Worm (Caenorhabditis elegans) whole organism, L1 larva: ENCODE data around the gene rab-28.
A peak's percentile ranks its signal among the peaks of the same experiment; 100 is the strongest.

ENCODE experiments used
- C04F5.9 ChIP-seq: sonication (generic microtip); optimal IDR thresholded peaks from 2 replicates; lab custom pipeline; 2016; ENCODE audit warnings: missing genetic modification characterization, missing compliant biosample characterization
- C16A3.4 ChIP-seq: fragments of 150-350 bp; optimal IDR thresholded peaks from 2 replicates; lab custom pipeline; 2014; ENCODE audit warnings: missing biosample characterization, missing genetic modification characterization
- C34B4.2 ChIP-seq: sonication (generic microtip); optimal IDR thresholded peaks from 2 replicates; lab custom pipeline; 2017; ENCODE audit warnings: mild to moderate bottlenecking, missing genetic modification characterization, missing compliant biosample characterization
- alr-1 ChIP-seq: fragments of 200-800 bp; sonication (Bioruptor generic); optimal IDR thresholded peaks from 2 replicates; lab custom pipeline; 2018; ENCODE audit warnings: borderline replicate concordance, mild to moderate bottlenecking, missing genetic modification characterization, missing compliant biosample characterization
- aly-2 ChIP-seq: fragments of 150-350 bp; optimal IDR thresholded peaks from 2 replicates; lab custom pipeline; 2014; ENCODE audit warnings: missing biosample characterization, missing genetic modification characterization
- ama-1 ChIP-seq: fragments of 150-350 bp; optimal IDR thresholded peaks from 2 replicates; lab custom pipeline; 2014
- ceh-90 ChIP-seq: sonication (generic microtip); optimal IDR thresholded peaks from 2 replicates; lab custom pipeline; 2016; ENCODE audit warnings: missing genetic modification characterization, missing compliant biosample characterization
- efl-1 ChIP-seq, 4 experiments: fragments of 150-350 bp; optimal IDR thresholded peaks in 3 of 4; peaks in 1 of 4; 1 replicate in 1 of 4; 2 replicates in 3 of 4; lab custom pipeline; 2014; ENCODE audit warnings: missing biosample characterization in 2 of 4, missing genetic modification characterization in 2 of 4, missing genetic modification reagents in 2 of 4
- efl-3 ChIP-seq: fragments of 200-800 bp; sonication (Bioruptor generic); optimal IDR thresholded peaks from 2 replicates; lab custom pipeline; 2018; ENCODE audit warnings: mild to moderate bottlenecking, missing genetic modification characterization, missing compliant biosample characterization
- elt-2 ChIP-seq: sonication (generic microtip); optimal IDR thresholded peaks from 2 replicates; lab custom pipeline; 2016; ENCODE audit warnings: missing genetic modification characterization, mild to moderate bottlenecking, inconsistent platforms, missing compliant biosample characterization, missing genetic modification reagents
- elt-3 ChIP-seq, 6 experiments: fragments of 150-350 bp in 1 of 6; sonication (generic microtip); optimal IDR thresholded peaks; 2 replicates each; lab custom pipeline; 2017 to 2018; ENCODE audit warnings: missing biosample characterization in 6 of 6, missing genetic modification characterization in 6 of 6, inconsistent platforms in 1 of 6
- fkh-10 ChIP-seq: sonication (generic microtip); optimal IDR thresholded peaks from 2 replicates; lab custom pipeline; 2017; ENCODE audit warnings: missing biosample characterization, missing genetic modification reagents, missing genetic modification characterization
- fkh-4 ChIP-seq: sonication (generic microtip); optimal IDR thresholded peaks from 2 replicates; lab custom pipeline; 2016; ENCODE audit warnings: missing compliant biosample characterization, missing genetic modification characterization, borderline replicate concordance
- fkh-8 ChIP-seq: sonication (generic microtip); optimal IDR thresholded peaks from 2 replicates; lab custom pipeline; 2016; ENCODE audit warnings: mild to moderate bottlenecking, missing genetic modification characterization, missing compliant biosample characterization
- grh-1 ChIP-seq: fragments of 200-800 bp; sonication (Bioruptor generic); IDR thresholded peaks from 2 replicates; pipeline ENCODE4 v1.3.6; 2022; ENCODE audit warnings: missing genetic modification reagents, missing genetic modification characterization, missing compliant biosample characterization
- hpl-2 ChIP-seq: fragments of 150-350 bp; optimal IDR thresholded peaks from 2 replicates; lab custom pipeline; 2014; ENCODE audit warnings: missing biosample characterization, missing genetic modification reagents, missing genetic modification characterization
- irx-1 ChIP-seq: sonication (generic microtip); optimal IDR thresholded peaks from 2 replicates; lab custom pipeline; 2016; ENCODE audit warnings: missing genetic modification characterization, missing compliant biosample characterization
- lin-14 ChIP-seq: fragments of 200-800 bp; sonication (Bioruptor generic); optimal IDR thresholded peaks from 2 replicates; lab custom pipeline; 2018; ENCODE audit warnings: mild to moderate bottlenecking, missing genetic modification characterization, moderate library complexity, missing compliant biosample characterization
- lin-15B ChIP-seq: fragments of 150-350 bp; sonication (generic microtip); optimal IDR thresholded peaks from 3 replicates; lab custom pipeline; 2014; ENCODE audit warnings: missing biosample characterization, missing genetic modification characterization
- lin-35 ChIP-seq, 2 experiments: fragments of 150-350 bp; optimal IDR thresholded peaks; 2 replicates each; lab custom pipeline; 2014; ENCODE audit warnings: missing biosample characterization in 2 of 2, missing genetic modification characterization in 2 of 2, missing genetic modification reagents in 2 of 2
- lin-39 ChIP-seq: fragments of 150-350 bp; optimal IDR thresholded peaks from 2 replicates; lab custom pipeline; 2014; ENCODE audit warnings: missing biosample characterization, missing genetic modification reagents, missing genetic modification characterization
- nhr-11 ChIP-seq: fragments of 150-350 bp; optimal IDR thresholded peaks from 2 replicates; lab custom pipeline; 2014; ENCODE audit warnings: missing biosample characterization, missing genetic modification characterization
- nhr-237 ChIP-seq: fragments of 150-350 bp; optimal IDR thresholded peaks from 2 replicates; lab custom pipeline; 2014; ENCODE audit warnings: missing biosample characterization, missing genetic modification characterization
- nhr-28 ChIP-seq: fragments of 150-350 bp; optimal IDR thresholded peaks from 2 replicates; lab custom pipeline; 2014; ENCODE audit warnings: missing biosample characterization, missing genetic modification characterization
- nhr-77 ChIP-seq: fragments of 150-350 bp; optimal IDR thresholded peaks from 2 replicates; lab custom pipeline; 2014; ENCODE audit warnings: missing biosample characterization, missing genetic modification characterization
- nhr-85 ChIP-seq: sonication (generic microtip); peaks from one replicate; lab custom pipeline; 2016; ENCODE audit warnings: missing genetic modification characterization, inconsistent platforms, missing compliant biosample characterization
- pag-3 ChIP-seq: sonication (generic microtip); optimal IDR thresholded peaks from 2 replicates; lab custom pipeline; 2017; ENCODE audit warnings: missing genetic modification characterization, mild to moderate bottlenecking, missing compliant biosample characterization, antibody characterized with exemption, borderline replicate concordance; ENCODE audit not compliant: insufficient read depth
- pax-3 ChIP-seq: fragments of 200-800 bp; sonication (Bioruptor generic); optimal IDR thresholded peaks from 2 replicates; lab custom pipeline; 2018; ENCODE audit warnings: mild to moderate bottlenecking, missing genetic modification characterization, moderate library complexity, missing compliant biosample characterization
- pqm-1 ChIP-seq: sonication (generic microtip); optimal IDR thresholded peaks from 3 replicates; lab custom pipeline; 2017; ENCODE audit warnings: missing biosample characterization, missing genetic modification characterization
- snpc-4 ChIP-seq: fragments of 150-350 bp; optimal IDR thresholded peaks from 2 replicates; lab custom pipeline; 2014; ENCODE audit warnings: missing biosample characterization, missing genetic modification characterization
- swsn-7 ChIP-seq: sonication (generic microtip); optimal IDR thresholded peaks from 2 replicates; lab custom pipeline; 2016; ENCODE audit warnings: missing genetic modification characterization, missing compliant biosample characterization
- unc-86 ChIP-seq: sonication (generic microtip); optimal IDR thresholded peaks from 2 replicates; lab custom pipeline; 2016; ENCODE audit warnings: missing genetic modification characterization, missing compliant biosample characterization
- vab-15 ChIP-seq: sonication (generic microtip); optimal IDR thresholded peaks from 2 replicates; lab custom pipeline; 2017; ENCODE audit warnings: missing genotype, mild to moderate bottlenecking, missing genetic modification characterization, missing compliant biosample characterization
- xbp-1 ChIP-seq: sonication (generic microtip); optimal IDR thresholded peaks from 2 replicates; lab custom pipeline; 2016; ENCODE audit warnings: missing genetic modification characterization, missing compliant biosample characterization
- zag-1 ChIP-seq: fragments of 150-350 bp; optimal IDR thresholded peaks from 2 replicates; lab custom pipeline; 2014; ENCODE audit warnings: missing biosample characterization, missing genetic modification characterization
- zip-4 ChIP-seq: fragments of 200-800 bp; sonication (Bioruptor generic); optimal IDR thresholded peaks from 2 replicates; lab custom pipeline; 2018; ENCODE audit warnings: mild to moderate bottlenecking, missing genetic modification characterization, moderate library complexity, missing compliant biosample characterization
- ztf-11 ChIP-seq, 2 experiments: sonication (generic microtip); optimal IDR thresholded peaks; 2 replicates each; lab custom pipeline; 2016 to 2017; ENCODE audit warnings: missing genetic modification characterization in 2 of 2, missing biosample characterization in 1 of 2, missing compliant biosample characterization in 1 of 2

Gene rab-28

DNA sequence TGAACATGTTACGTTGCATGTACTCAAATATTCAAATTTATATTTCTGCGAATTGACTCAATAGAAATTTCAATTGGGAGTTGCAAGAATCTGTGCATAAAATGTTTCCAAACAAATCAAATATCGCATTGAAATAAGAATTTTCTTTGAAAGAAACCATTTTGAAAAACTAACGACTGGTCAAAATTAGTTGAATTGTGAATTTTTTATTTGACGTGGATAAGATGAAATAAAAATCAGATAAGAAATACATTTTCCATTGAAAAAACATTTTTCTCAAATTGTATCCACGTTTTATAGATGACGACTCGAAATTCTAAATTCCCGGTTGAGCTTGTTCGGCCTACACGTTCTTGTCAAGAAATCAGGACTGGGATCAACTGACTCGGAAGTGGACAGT, 19.0 kb downstream of the rab-28 start, which contains the start of gene C46C2.3:
Gene C46C2.3 (plus strand): TSS at position 301 of the 400 bp plus-strand sequence.
- TF ChIP-seq efl-1 (optimal IDR thresholded peaks at IDR 0.05; lab: Kevin White, UChicago) = no peak
- no peak for TF ChIP-seq efl-1 (GFP tag; optimal IDR thresholded peaks at IDR 0.05 in 1 of 2; lab: Kevin White, UChicago)
- TF ChIP-seq aly-2 = no peak
- TF ChIP-seq lin-14 (GFP tag; lab: Kevin White, UChicago) = no peak
- TF ChIP-seq fkh-10 (GFP tag; lab: Kevin White, UChicago) = no peak
- TF ChIP-seq C34B4.2 = no peak
- no peak for TF ChIP-seq irx-1 (tag; lab: Kevin White, UChicago)
- no peak for TF ChIP-seq fkh-8 (tag; lab: Kevin White, UChicago)
- no peak for TF ChIP-seq C04F5.9 (tag; lab: Kevin White, UChicago)
- no peak for TF ChIP-seq nhr-237
- TF ChIP-seq grh-1 (GFP tag; lab: Robert Waterston, UW) = no peak
- TF ChIP-seq nhr-77 (tag; lab: Kevin White, UChicago) = no peak
- no peak for TF ChIP-seq swsn-7 (tag; lab: Kevin White, UChicago)

DNA sequence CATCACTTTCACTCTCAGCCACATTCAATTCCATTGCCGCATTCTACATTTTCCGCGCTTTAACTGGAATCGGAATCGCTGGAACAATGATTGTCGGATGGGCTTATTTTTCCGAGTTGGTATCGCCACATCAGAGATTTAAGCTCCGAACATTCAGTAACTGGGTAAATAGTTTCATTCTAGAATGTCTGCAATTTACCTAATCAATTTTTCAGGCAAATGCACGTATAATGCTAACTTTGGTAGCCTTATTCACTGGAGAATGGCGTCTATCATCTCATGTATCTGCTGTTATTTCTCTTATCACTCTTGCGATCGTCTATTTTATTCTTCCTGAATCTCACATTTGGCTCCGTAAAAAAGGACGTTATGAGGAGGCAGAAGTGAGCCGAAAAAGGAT, 25.4 kb downstream of the rab-28 start:
- TF ChIP-seq xbp-1 (tag; lab: Kevin White, UChicago) = no peak
- TF ChIP-seq nhr-11 = no peak
- TF ChIP-seq efl-1 (optimal IDR thresholded peaks at IDR 0.05; lab: Kevin White, UChicago) = no peak
- TF ChIP-seq efl-1 (GFP tag; optimal IDR thresholded peaks at IDR 0.05 in 1 of 2; lab: Kevin White, UChicago) = peak in 1 of 2 experiments; percentile 74
- TF ChIP-seq, all 84 proteins: peak for 1

DNA sequence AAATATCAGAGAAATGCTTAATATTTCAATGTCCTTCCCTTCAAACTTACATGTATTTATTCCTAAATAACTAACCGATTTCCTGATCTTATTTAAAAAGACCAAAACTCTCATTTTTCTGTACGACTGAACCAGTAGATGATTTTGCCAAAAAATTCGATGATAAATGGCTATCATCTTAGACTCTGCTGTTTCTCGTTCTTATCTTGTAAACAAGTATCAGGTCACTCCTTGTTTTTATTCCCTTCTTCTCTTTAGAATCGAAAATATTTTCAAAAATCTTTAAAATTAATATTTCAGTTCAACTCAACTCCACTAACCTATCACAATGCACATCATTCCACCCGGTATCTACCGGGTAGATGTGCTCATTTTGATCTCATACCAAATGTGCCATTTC, 26.4 kb downstream of the rab-28 start, which contains the start of gene C46C2.2:
Gene C46C2.2 (plus strand): TSS at position 301 of the 400 bp plus-strand sequence.
- TF ChIP-seq elt-3 (tag; optimal IDR thresholded peaks at IDR 0.05; lab: Kevin White, UChicago) (no peak), unc-86 (tag; lab: Kevin White, UChicago) (no peak), efl-3 (GFP tag; lab: Kevin White, UChicago) (no peak), pax-3 (tag; lab: Kevin White, UChicago) (no peak), C16A3.4 (tag; lab: Kevin White, UChicago) (no peak), pqm-1 (tag; lab: Kevin White, UChicago) (no peak), pag-3 (tag; lab: Kevin White, UChicago) (no peak), ama-1 (lab: Kevin White, UChicago) (no peak), zip-4 (GFP tag; lab: Kevin White, UChicago) (no peak), lin-35 (GFP tag; optimal IDR thresholded peaks at IDR 0.05; lab: Kevin White, UChicago) (no peak), alr-1 (tag; lab: Kevin White, UChicago) (no peak), vab-15 (tag; lab: Kevin White, UChicago) (no peak)

DNA sequence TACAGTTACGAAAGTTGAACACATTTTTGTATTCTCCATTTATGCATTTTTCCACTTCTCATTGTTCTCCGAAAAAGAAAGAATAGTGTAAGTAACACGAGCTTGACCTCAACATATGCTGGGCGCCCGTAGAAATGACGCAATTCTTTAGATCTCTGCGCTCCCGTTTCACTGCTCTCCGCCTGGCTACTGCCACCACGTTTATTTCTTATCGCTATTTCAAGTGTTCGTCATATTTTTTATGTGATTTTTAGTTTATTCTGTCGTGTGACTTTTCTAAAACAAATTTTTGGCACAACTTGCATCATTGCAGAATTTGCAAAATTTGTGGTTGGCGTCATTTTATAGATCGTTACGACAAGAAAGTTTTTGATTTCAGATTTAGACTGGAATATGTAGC, 26.9 kb downstream of the rab-28 start:
- TF ChIP-seq fkh-4 = no peak
- TF ChIP-seq ceh-90 = no peak
- no peak for TF ChIP-seq lin-39 (tag; lab: Kevin White, UChicago)
- TF ChIP-seq nhr-28 (tag; lab: Kevin White, UChicago) = no peak
- TF ChIP-seq ztf-11 (tag; optimal IDR thresholded peaks at IDR 0.05; lab: Kevin White, UChicago) = no peak
- TF ChIP-seq nhr-85 (tag; lab: Kevin White, UChicago) = no peak
- TF ChIP-seq swsn-7 (tag; lab: Kevin White, UChicago) = no peak
- no peak for TF ChIP-seq lin-15B (tag; lab: Kevin White, UChicago)
- TF ChIP-seq efl-1 (optimal IDR thresholded peaks at IDR 0.05; lab: Kevin White, UChicago) = no peak
- TF ChIP-seq efl-1 (GFP tag; optimal IDR thresholded peaks at IDR 0.05 in 1 of 2; lab: Kevin White, UChicago) = peak in 1 of 2 experiments; percentile 28
- TF ChIP-seq elt-2 (tag; lab: Kevin White, UChicago) = peak; percentile 12
- TF ChIP-seq hpl-2 (GFP tag; lab: Kevin White, UChicago) = no peak
- TF ChIP-seq snpc-4 = no peak
- TF ChIP-seq zag-1 (tag; lab: Kevin White, UChicago) = no peak
